Worm (Caenorhabditis elegans) whole organism, late embryonic: ENCODE measurements around the gene jmjd-3.3.

Source experiments
- C38D4.7 ChIP-seq: fragments of 200-800 bp; sonication (Bioruptor generic); optimal IDR thresholded peaks from 2 replicates; lab custom pipeline; 2018; ENCODE audit warnings: mild to moderate bottlenecking, missing genetic modification characterization, moderate library complexity, missing compliant biosample characterization
- T23F11.4 ChIP-seq: fragments of 200-800 bp; sonication (Bioruptor generic); optimal IDR thresholded peaks from 2 replicates; lab custom pipeline; 2018; ENCODE audit warnings: mild to moderate bottlenecking, missing genetic modification characterization, missing compliant biosample characterization
- Y22D7AL.16 ChIP-seq: sonication (generic microtip); optimal IDR thresholded peaks from 2 replicates; lab custom pipeline; 2016; ENCODE audit warnings: missing genetic modification characterization, missing compliant biosample characterization
- ceh-18 ChIP-seq: sonication (generic microtip); optimal IDR thresholded peaks from 2 replicates; lab custom pipeline; 2016; ENCODE audit warnings: missing genetic modification characterization, missing compliant biosample characterization
- ceh-19 ChIP-seq: fragments of 200-800 bp; sonication (Bioruptor generic); optimal IDR thresholded peaks from 2 replicates; lab custom pipeline; 2018; ENCODE audit warnings: mild to moderate bottlenecking, missing genetic modification characterization, missing compliant biosample characterization
- ceh-2 ChIP-seq: sonication (generic microtip); optimal IDR thresholded peaks from 2 replicates; lab custom pipeline; 2016; ENCODE audit warnings: missing genotype, missing genetic modification characterization, missing compliant biosample characterization
- ceh-22 ChIP-seq: sonication (generic microtip); optimal IDR thresholded peaks from 2 replicates; lab custom pipeline; 2017; ENCODE audit warnings: missing biosample characterization, missing genetic modification characterization
- ceh-9 ChIP-seq: sonication (generic microtip); optimal IDR thresholded peaks from 2 replicates; lab custom pipeline; 2016; ENCODE audit warnings: mild to moderate bottlenecking, missing genetic modification characterization, inconsistent platforms, missing compliant biosample characterization
- elt-2 ChIP-seq: sonication (generic microtip); optimal IDR thresholded peaks from 2 replicates; lab custom pipeline; 2016; ENCODE audit warnings: missing genetic modification reagents, missing genetic modification characterization, missing compliant biosample characterization
- elt-4 ChIP-seq: sonication (generic microtip); optimal IDR thresholded peaks from 2 replicates; lab custom pipeline; 2016; ENCODE audit warnings: missing genetic modification characterization, missing compliant biosample characterization
- fax-1 ChIP-seq: sonication (generic microtip); optimal IDR thresholded peaks from 2 replicates; lab custom pipeline; 2016; ENCODE audit warnings: missing genotype, missing genetic modification characterization, missing compliant biosample characterization
- fkh-10 ChIP-seq: fragments of 150-350 bp; optimal IDR thresholded peaks from 2 replicates; lab custom pipeline; 2014; ENCODE audit warnings: missing biosample characterization, missing genetic modification reagents, missing genetic modification characterization
- fkh-6 ChIP-seq: sonication (generic microtip); optimal IDR thresholded peaks from 2 replicates; lab custom pipeline; 2016; ENCODE audit warnings: missing genetic modification characterization, missing compliant biosample characterization
- hlh-15 ChIP-seq: sonication (generic microtip); optimal IDR thresholded peaks from 2 replicates; lab custom pipeline; 2016; ENCODE audit warnings: missing genetic modification characterization, missing compliant biosample characterization
- hlh-30 ChIP-seq: sonication (generic microtip); optimal IDR thresholded peaks from 2 replicates; lab custom pipeline; 2017; ENCODE audit warnings: antibody characterized with exemption, missing genetic modification characterization, missing compliant biosample characterization; ENCODE audit not compliant: insufficient read depth
- hlh-6 ChIP-seq: sonication (generic microtip); optimal IDR thresholded peaks from 2 replicates; lab custom pipeline; 2016; ENCODE audit warnings: missing genotype, missing genetic modification characterization, missing compliant biosample characterization
- hlh-8 ChIP-seq: sonication (generic microtip); optimal IDR thresholded peaks from 2 replicates; lab custom pipeline; 2016; ENCODE audit warnings: missing genotype, missing genetic modification characterization, missing compliant biosample characterization
- nfya-1 ChIP-seq: sonication (generic microtip); optimal IDR thresholded peaks from 2 replicates; lab custom pipeline; 2017; ENCODE audit warnings: missing genetic modification characterization, mild to moderate bottlenecking, missing compliant biosample characterization, antibody characterized with exemption, moderate library complexity
- nhr-232 ChIP-seq: sonication (generic microtip); optimal IDR thresholded peaks from 2 replicates; lab custom pipeline; 2016; ENCODE audit warnings: missing genetic modification characterization, missing compliant biosample characterization
- odd-2 ChIP-seq: sonication (generic microtip); optimal IDR thresholded peaks from 2 replicates; lab custom pipeline; 2017; ENCODE audit warnings: antibody characterized with exemption, mild to moderate bottlenecking, missing genetic modification characterization, missing compliant biosample characterization
- pax-1 ChIP-seq: fragments of 150-350 bp; optimal IDR thresholded peaks from 2 replicates; lab custom pipeline; 2014; ENCODE audit warnings: missing biosample characterization, missing genetic modification characterization
- pha-2 ChIP-seq: sonication (generic microtip); optimal IDR thresholded peaks from 2 replicates; lab custom pipeline; 2017; ENCODE audit warnings: mild to moderate bottlenecking, missing genetic modification characterization, missing compliant biosample characterization
- pqm-1 ChIP-seq: sonication (generic microtip); optimal IDR thresholded peaks from 2 replicates; lab custom pipeline; 2016; ENCODE audit warnings: missing genetic modification characterization, missing compliant biosample characterization
- pros-1 ChIP-seq: fragments of 150-350 bp; optimal IDR thresholded peaks from 2 replicates; lab custom pipeline; 2014; ENCODE audit warnings: missing biosample characterization, missing genetic modification reagents, missing genetic modification characterization
- sox-4 ChIP-seq: sonication (generic microtip); optimal IDR thresholded peaks from 2 replicates; lab custom pipeline; 2017; ENCODE audit warnings: mild to moderate bottlenecking, missing genetic modification characterization, inconsistent platforms, missing compliant biosample characterization
- ttx-3 ChIP-seq: sonication (generic microtip); optimal IDR thresholded peaks from 2 replicates; lab custom pipeline; 2016; ENCODE audit warnings: missing genetic modification reagents, missing genetic modification characterization, missing compliant biosample characterization
- unc-42 ChIP-seq: sonication (generic microtip); optimal IDR thresholded peaks from 2 replicates; lab custom pipeline; 2016; ENCODE audit warnings: missing genotype, missing genetic modification characterization, missing compliant biosample characterization

Gene jmjd-3.3

DNA sequence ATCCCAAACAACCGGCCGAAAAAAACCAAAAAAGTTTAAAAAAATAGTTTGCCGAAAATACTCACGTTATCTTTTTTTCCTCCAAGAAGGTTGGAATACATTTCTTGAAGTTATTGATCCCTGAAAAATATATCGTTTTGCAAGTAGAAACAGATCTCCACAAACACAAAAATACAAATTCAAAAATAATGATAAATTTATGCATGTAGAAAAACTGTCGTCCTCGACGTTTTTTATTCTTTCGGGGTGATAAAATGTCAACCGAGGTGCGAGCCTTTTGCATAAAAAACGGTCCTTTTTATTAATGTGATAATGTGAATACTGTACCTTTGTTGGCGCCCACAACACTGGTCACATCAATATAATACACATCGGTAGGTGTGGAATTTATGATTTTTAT lies 27.6 kb downstream of the jmjd-3.3 start, which contains the start of gene F02D10.2:
TSS of gene F02D10.2 (minus strand) at position 101 of the 400 bp plus-strand sequence.
- TF ChIP-seq sox-4 (tag; lab: Kevin White, UChicago) (no peak), hlh-30 (tag; lab: Kevin White, UChicago) (no peak), odd-2 (no peak), hlh-15 (tag; lab: Kevin White, UChicago) (no peak), ceh-22 (tag; lab: Kevin White, UChicago) (no peak)

DNA sequence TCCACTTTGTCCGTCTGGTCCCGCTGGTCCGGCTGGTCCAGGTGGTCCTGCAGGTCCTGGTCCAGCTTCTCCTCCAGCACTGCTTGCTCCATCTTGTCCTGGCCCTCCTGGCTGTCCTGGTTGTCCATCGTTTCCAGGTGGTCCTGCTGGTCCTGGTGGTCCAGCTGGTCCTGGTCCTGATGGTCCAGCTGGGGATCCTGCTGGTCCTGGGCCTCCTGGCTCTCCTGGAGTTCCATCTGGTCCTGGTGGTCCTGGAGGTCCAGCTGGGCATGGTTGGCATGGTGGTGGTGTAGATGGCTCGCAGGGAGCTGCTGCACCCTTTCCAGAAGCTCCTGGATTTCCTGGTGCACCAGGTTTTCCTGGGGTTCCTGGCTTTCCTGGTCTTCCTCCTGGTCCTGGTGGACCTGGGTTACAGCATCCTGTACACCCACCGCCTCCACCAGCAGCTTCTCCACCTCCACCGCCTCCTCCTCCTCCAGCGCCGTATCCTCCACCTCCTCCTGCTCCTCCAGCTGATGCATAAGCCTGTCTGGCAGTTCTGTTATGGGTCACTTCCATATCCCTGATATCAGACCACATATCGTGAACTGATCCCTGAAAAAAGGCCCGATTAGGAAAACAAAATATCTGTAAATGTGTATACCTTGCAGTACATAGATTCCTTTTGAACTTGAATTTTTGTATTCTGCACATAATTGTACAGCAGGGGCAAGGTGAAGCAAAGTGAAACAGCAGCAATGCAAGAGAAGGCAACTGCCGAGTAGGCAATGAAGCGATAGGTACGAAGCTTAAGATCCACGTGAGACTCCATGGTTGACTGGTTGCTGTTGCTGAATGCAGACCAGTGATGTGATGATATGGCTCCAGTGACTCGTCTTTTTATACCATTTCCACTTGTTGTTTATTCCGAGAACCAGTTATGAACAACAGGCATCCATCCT lies 31.0 kb downstream of the jmjd-3.3 start, which contains the start of gene col-183:
TSS of gene col-183 (minus strand) at position 839 of the 941 bp plus-strand sequence.
- TF ChIP-seq ceh-9 (tag; lab: Kevin White, UChicago) (peak; percentile 33), fkh-6 (tag; lab: Kevin White, UChicago) (no peak), elt-4 (tag; lab: Kevin White, UChicago) (peak; percentile 71)

DNA sequence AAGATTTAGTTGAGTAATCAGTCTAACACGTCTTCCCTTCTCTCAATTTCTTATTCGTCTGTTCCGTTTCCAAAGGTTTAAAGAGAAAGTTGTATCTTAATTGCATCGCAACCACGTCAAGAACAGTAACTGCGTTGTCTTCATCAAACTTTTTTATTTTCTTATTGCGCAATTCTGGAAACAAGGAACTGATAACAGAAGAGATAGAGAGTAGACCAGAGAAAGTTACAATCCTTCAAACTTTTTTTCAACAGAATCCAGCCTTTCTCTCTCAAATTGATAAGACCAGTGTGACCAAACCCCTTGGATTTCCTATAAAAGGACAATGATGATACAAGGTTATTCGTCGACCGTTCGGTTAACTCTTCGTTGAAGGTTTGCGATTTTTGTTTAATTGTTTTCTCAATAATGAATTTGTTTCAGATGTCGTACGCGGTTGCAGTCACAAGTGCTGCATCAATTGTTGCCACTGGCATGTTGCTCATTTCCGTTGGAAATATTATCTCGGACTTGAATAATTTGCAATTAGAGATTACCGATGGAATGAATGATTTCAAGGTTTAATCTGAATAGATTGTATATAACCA lies 32.9 kb downstream of the jmjd-3.3 start, which contains the start of gene col-184:
TSS of gene col-184 (plus strand) at position 409 of the 587 bp plus-strand sequence.
- TF ChIP-seq nfya-1 (tag; lab: Kevin White, UChicago) (no peak), ceh-18 (tag; lab: Kevin White, UChicago) (no peak)
- TF ChIP-seq, all 69 proteins: peak for 0

DNA sequence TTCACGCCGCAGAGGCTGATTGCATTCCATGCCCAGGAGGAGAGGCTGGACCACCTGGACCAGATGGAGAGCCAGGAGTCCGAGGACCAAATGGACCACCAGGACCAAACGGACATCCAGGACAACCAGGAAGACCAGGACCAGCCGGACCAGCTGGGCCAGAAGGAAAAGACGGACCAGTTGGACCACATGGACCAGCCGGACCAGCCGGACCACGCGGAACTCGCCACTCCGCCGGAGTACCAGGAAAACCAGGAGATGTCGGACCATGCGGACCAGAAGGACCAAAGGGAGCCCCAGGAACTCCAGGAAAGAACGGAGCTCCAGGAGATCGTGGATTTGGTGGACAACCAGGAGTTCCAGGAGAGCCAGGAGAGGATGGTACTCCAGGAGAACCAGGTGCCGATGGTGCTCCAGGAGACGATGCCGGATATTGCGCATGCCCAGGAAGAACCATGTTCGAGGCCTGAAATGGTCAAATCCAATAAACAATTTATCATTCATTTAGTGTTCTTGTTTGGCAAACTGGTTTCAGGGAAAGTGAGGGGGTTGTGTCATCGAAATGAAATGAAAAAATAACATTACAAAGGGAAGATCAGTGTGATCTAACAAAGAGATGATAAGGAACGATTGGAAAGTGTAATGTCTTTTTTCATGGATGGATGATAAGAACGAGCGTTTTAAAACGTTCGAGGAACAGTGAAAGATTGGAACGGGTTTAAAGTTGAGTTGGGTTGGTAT lies 33.9 kb downstream of the jmjd-3.3 start:
- TF ChIP-seq hlh-8 (no peak), ttx-3 (tag; lab: Kevin White, UChicago) (no peak), T23F11.4 (GFP tag; lab: Kevin White, UChicago) (no peak), hlh-6 (tag; lab: Kevin White, UChicago) (peak; percentile 73)

DNA sequence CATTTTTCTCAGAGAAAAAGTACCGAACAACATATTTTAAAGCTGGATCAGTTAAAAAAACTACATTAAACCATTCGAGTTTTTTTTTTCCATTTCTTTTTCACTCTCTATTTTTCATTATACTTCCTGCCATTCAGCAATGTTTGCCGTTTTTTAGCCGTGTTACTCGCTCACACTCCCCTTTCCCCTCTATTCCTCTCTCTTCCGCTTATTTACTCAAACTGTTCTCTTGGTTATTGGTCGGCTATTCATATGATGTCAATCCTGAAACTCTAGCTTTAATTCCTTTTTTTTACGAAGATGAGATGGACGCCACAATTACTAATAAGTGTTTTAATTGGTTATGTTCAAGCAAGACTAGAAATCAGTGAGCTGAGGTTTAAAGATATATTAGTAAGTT lies 35.6 kb downstream of the jmjd-3.3 start, which contains the start of gene tre-4:
TSS of gene tre-4 (plus strand) at position 301 of the 400 bp plus-strand sequence.
- TF ChIP-seq ceh-18 (tag; lab: Kevin White, UChicago) (no peak), pax-1 (no peak), C38D4.7 (GFP tag; lab: Kevin White, UChicago) (no peak), fax-1 (tag; lab: Kevin White, UChicago) (no peak), ceh-19 (GFP tag; lab: Kevin White, UChicago) (no peak), ceh-2 (tag; lab: Kevin White, UChicago) (no peak), T23F11.4 (GFP tag; lab: Kevin White, UChicago) (no peak), pha-2 (no peak), fkh-10 (no peak), Y22D7AL.16 (tag; lab: Kevin White, UChicago) (no peak), pros-1 (no peak), unc-42 (tag; lab: Kevin White, UChicago) (no peak), ceh-9 (tag; lab: Kevin White, UChicago) (no peak), hlh-15 (tag; lab: Kevin White, UChicago) (no peak), odd-2 (no peak), nhr-232 (tag; lab: Kevin White, UChicago) (no peak), pqm-1 (tag; lab: Kevin White, UChicago) (no peak), elt-2 (tag; lab: Kevin White, UChicago) (no peak)
